Worm (Caenorhabditis elegans): ENCODE data around the gene F49F1.11.

F49F1.11 gene

DNA sequence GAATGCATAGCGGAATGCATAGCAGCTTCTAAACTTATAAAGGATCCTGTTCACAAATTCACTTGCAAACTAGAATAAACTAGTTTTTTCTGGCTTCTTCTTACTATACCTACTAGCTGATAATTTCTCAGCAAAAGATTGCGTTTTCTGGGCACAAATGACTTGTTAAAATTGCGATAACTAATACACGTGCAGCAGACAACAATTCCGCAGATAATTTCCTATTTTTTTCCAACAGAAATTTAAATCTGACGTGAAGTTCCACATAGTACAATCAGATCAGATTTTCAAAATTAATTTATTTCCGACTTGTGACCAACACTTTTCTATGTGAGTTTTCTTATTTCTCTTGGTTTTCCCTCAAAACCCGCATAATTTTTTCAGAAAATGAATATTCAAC, 23.2 kb upstream of the F49F1.11 start, which contains the start of gene scrm-8:
TSS of gene scrm-8 (plus strand) at position 301 of the 400 bp plus-strand sequence.
- TF ChIP-seq ceh-39 (tag; optimal IDR thresholded peaks at IDR 0.05) (no peak), pha-4 (tag; optimal IDR thresholded peaks at IDR 0.05) (no peak), elt-1 (tag; optimal IDR thresholded peaks at IDR 0.05; ENCODE audit: borderline replicate concordance, insufficient read depth) (no peak), drap-1 (GFP tag; optimal IDR thresholded peaks at IDR 0.05) (no peak), snpc-4 (tag; optimal IDR thresholded peaks at IDR 0.05) (no peak), tbx-8 (GFP tag; optimal IDR thresholded peaks at IDR 0.05) (no peak), M03D4.4 (tag; optimal IDR thresholded peaks at IDR 0.05) (no peak), ztf-11 (tag; optimal IDR thresholded peaks at IDR 0.05) (no peak), zip-8 (tag; optimal IDR thresholded peaks at IDR 0.05) (no peak), lsy-2 (tag; optimal IDR thresholded peaks at IDR 0.05) (no peak), sem-2 (GFP tag; optimal IDR thresholded peaks at IDR 0.05) (no peak), nhr-237 (tag; optimal IDR thresholded peaks at IDR 0.05) (no peak), sptf-1 (tag; optimal IDR thresholded peaks at IDR 0.05) (no peak), ham-2 (GFP tag; optimal IDR thresholded peaks at IDR 0.05) (no peak), blmp-1 (tag; optimal IDR thresholded peaks at IDR 0.05) (no peak), mab-5 (tag; optimal IDR thresholded peaks at IDR 0.05) (no peak), flh-1 (GFP tag; optimal IDR thresholded peaks at IDR 0.05) (no peak), lin-32 (GFP tag; optimal IDR thresholded peaks at IDR 0.05) (no peak)

DNA sequence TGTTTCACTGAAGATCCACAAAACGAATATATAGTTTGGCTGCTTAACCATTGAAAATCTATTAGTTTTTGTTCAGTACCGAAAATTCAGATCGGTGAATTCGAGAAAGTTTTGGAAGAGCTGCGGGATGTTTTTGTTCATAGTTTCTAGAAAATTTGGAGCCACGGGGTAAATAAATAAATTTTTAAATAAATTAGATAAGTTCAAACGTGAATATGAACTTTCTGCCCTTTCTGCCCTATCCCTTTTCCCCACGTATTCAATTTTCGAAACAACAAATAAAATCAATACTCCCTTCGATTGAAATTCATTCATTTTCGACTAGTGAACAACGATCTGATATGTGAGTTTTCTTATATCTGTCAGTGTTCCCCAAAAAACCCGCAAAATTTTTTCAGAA, 20.9 kb upstream of the F49F1.11 start, which contains the start of gene scrm-5:
TSS of gene scrm-5 (plus strand) at position 301 of the 400 bp plus-strand sequence.
- no peak for TF ChIP-seq elt-3 (tag; optimal IDR thresholded peaks at IDR 0.05)
- no peak for TF ChIP-seq nhr-237 (tag; optimal IDR thresholded peaks at IDR 0.05)
- no peak for TF ChIP-seq hlh-1 (tag; optimal IDR thresholded peaks at IDR 0.05)
- TF ChIP-seq elt-1 (tag; optimal IDR thresholded peaks at IDR 0.05; ENCODE audit: borderline replicate concordance, insufficient read depth): no peak
- TF ChIP-seq ham-2 (GFP tag; optimal IDR thresholded peaks at IDR 0.05): no peak
- no peak for TF ChIP-seq lin-32 (GFP tag; optimal IDR thresholded peaks at IDR 0.05)
- no peak for TF ChIP-seq unc-62 (GFP tag; optimal IDR thresholded peaks at IDR 0.05)
- no peak for TF ChIP-seq sem-2 (GFP tag; optimal IDR thresholded peaks at IDR 0.05)
- TF ChIP-seq lin-13 (tag; optimal IDR thresholded peaks at IDR 0.05): no peak
- TF ChIP-seq ztf-11 (tag; optimal IDR thresholded peaks at IDR 0.05): no peak
- TF ChIP-seq tbx-8 (GFP tag; optimal IDR thresholded peaks at IDR 0.05): no peak

DNA sequence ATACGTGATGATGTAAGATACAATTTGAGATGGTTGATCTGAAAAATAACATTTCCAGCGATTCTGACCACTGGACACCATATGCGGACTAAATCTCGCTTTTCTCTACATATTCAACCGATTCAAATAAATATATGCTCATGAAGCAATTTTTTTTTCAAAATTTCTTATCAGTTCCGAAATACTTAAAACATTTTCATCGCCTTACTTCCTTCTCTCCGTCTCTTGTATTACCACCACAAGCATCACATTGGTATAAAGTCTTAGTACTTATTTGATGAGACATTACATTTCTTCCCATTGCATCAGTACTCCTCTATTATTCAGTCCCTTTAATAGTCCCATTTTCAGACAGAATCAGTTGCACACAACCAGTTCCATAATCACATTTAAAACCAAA, 13.4 kb upstream of the F49F1.11 start, which contains the start of gene K08D10.14:
TSS of gene K08D10.14 (plus strand) at position 301 of the 400 bp plus-strand sequence.
- TF ChIP-seq blmp-1 (tag; optimal IDR thresholded peaks at IDR 0.05): no peak
- TF ChIP-seq tbx-8 (GFP tag; optimal IDR thresholded peaks at IDR 0.05): no peak
- no peak for TF ChIP-seq unc-39 (tag; optimal IDR thresholded peaks at IDR 0.05)
- no peak for TF ChIP-seq ceh-39 (tag; optimal IDR thresholded peaks at IDR 0.05)
- no peak for TF ChIP-seq snpc-4 (tag; optimal IDR thresholded peaks at IDR 0.05)
- no peak for TF ChIP-seq ceh-83 (GFP tag; optimal IDR thresholded peaks at IDR 0.05)
- no peak for TF ChIP-seq bed-3 (GFP tag; optimal IDR thresholded peaks at IDR 0.05)
- no peak for TF ChIP-seq lin-13 (tag; optimal IDR thresholded peaks at IDR 0.05)
- TF ChIP-seq mab-5 (tag; optimal IDR thresholded peaks at IDR 0.05): no peak
- TF ChIP-seq pha-4 (tag; optimal IDR thresholded peaks at IDR 0.05): no peak
- no peak for TF ChIP-seq sem-2 (GFP tag; optimal IDR thresholded peaks at IDR 0.05)
- TF ChIP-seq lsy-2 (tag; optimal IDR thresholded peaks at IDR 0.05): no peak

DNA sequence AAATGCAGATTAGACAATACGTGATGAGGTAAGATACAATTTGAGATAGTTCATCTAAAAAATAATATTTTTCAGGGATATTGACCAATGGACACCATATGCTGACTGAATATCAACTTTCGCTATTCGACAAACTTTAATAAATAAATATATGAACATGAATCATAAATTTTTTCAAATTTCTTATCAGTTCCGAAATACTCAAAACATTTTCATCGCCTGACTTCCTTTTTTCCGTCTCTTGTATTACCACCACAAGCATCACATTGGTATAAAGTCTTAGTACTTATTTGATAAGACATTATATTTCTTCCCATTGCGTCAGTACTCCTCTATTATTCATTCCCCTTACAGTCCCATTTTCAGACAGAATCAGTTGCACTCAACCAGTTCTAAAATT, 10.9 kb upstream of the F49F1.11 start, which contains the start of the genes K08D10.10 and R07C12.1:
TSS of gene K08D10.10 (plus strand) at position 93 of the 400 bp plus-strand sequence.
TSS of gene R07C12.1 (plus strand) at position 314 of the 400 bp plus-strand sequence.
- no peak for TF ChIP-seq lin-32 (GFP tag; optimal IDR thresholded peaks at IDR 0.05)
- no peak for TF ChIP-seq tbx-8 (GFP tag; optimal IDR thresholded peaks at IDR 0.05)
- no peak for TF ChIP-seq nhr-76 (tag; optimal IDR thresholded peaks at IDR 0.05)
- no peak for TF ChIP-seq mls-2 (tag; optimal IDR thresholded peaks at IDR 0.05)
- TF ChIP-seq mab-5 (tag; optimal IDR thresholded peaks at IDR 0.05): no peak
- no peak for TF ChIP-seq elt-3 (tag; optimal IDR thresholded peaks at IDR 0.05)
- no peak for TF ChIP-seq unc-39 (tag; optimal IDR thresholded peaks at IDR 0.05)

DNA sequence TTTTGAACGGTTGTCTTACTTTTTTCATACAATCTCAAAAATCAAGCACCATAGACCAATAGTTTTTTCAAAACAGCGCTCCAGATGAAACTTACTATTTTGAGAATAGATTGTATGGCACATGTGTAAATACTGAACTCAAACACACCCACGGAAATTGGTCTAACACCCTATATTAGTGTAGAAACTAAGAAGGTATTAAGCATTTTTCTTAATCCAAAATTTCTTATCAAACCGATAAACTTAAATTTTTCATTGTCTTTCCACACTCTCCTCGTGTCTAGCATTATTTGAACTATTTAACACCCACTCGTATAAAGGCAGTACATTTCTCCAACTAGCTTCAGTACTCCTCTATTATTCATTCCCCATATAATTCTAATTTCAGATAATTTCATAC, 8.9 kb upstream of the F49F1.11 start:
- TF ChIP-seq cnd-1 (tag; optimal IDR thresholded peaks at IDR 0.05): no peak
- no peak for TF ChIP-seq nhr-237 (tag; optimal IDR thresholded peaks at IDR 0.05)
- no peak for TF ChIP-seq mab-5 (tag; optimal IDR thresholded peaks at IDR 0.05)
- TF ChIP-seq ceh-39 (tag; optimal IDR thresholded peaks at IDR 0.05): no peak
- TF ChIP-seq unc-120 (tag; optimal IDR thresholded peaks at IDR 0.05; ENCODE audit: poor library complexity, severe bottlenecking): no peak
- no peak for TF ChIP-seq elt-1 (tag; optimal IDR thresholded peaks at IDR 0.05; ENCODE audit: borderline replicate concordance, insufficient read depth)
- TF ChIP-seq zip-8 (tag; optimal IDR thresholded peaks at IDR 0.05): no peak
- TF ChIP-seq elt-3 (tag; optimal IDR thresholded peaks at IDR 0.05): no peak
- no peak for TF ChIP-seq nhr-76 (tag; optimal IDR thresholded peaks at IDR 0.05)
- TF ChIP-seq ztf-11 (tag; optimal IDR thresholded peaks at IDR 0.05): no peak
- no peak for TF ChIP-seq ceh-83 (GFP tag; optimal IDR thresholded peaks at IDR 0.05)
- TF ChIP-seq ceh-43 (GFP tag; optimal IDR thresholded peaks at IDR 0.05): no peak
- TF ChIP-seq pha-4 (tag; optimal IDR thresholded peaks at IDR 0.05): no peak
- TF ChIP-seq ces-1 (GFP tag; optimal IDR thresholded peaks at IDR 0.05): no peak
- no peak for TF ChIP-seq blmp-1 (tag; optimal IDR thresholded peaks at IDR 0.05)
- TF ChIP-seq nhr-2 (tag; optimal IDR thresholded peaks at IDR 0.05): no peak
- TF ChIP-seq drap-1 (GFP tag; optimal IDR thresholded peaks at IDR 0.05): no peak
